Fruit fly (Drosophila melanogaster): ENCODE measurements around the gene Lam.

The Lam gene

dm6 chr2L:5569503-5569902 lies 27.2 kb downstream of the Lam start (continued):
- TF ChIP-seq Doc3 (GFP tag; IDR thresholded peaks at IDR 0.05; ENCODE audit: partially characterized antibody) (no peak), CkIIα-i1 (GFP tag; IDR thresholded peaks at IDR 0.05) (no peak), ssp (GFP tag; IDR thresholded peaks at IDR 0.05) (no peak), CG30431 (GFP tag; optimal IDR thresholded peaks at IDR 0.05) (no peak), schlank (tag; optimal IDR thresholded peaks at IDR 0.05) (no peak), pan (optimal IDR thresholded peaks at IDR 0.05) (no peak), pan (GFP tag; optimal IDR thresholded peaks at IDR 0.05 in 1 of 2, IDR thresholded peaks at IDR 0.05 in 1 of 2) (peak in 1 of 2 experiments; percentile 51), kay (GFP tag; optimal IDR thresholded peaks at IDR 0.05) (no peak), CG11247 (GFP tag; IDR thresholded peaks at IDR 0.05) (peak; percentile 41; the same call in 1 of the 2 replicates), lov (optimal IDR thresholded peaks at IDR 0.05) (no peak), lov (GFP tag; IDR thresholded peaks at IDR 0.05) (no peak), tap (tag; optimal IDR thresholded peaks at IDR 0.05) (no peak), Rfx (GFP tag; IDR thresholded peaks at IDR 0.05) (peak; percentile 70), CG5180 (GFP tag; optimal IDR thresholded peaks at IDR 0.05) (no peak), PHDP (tag; optimal IDR thresholded peaks at IDR 0.05) (no peak), CG4282 (GFP tag; optimal IDR thresholded peaks at IDR 0.05) (no peak), cad (GFP tag; optimal IDR thresholded peaks at IDR 0.05) (no peak), Ets65A (GFP tag) (peak; percentile 93), Doc2 (GFP tag; IDR thresholded peaks at IDR 0.05) (0 out of 2 replicates have a peak, but pooled peaks have one; percentile 13), ham (GFP tag; IDR thresholded peaks at IDR 0.05) (no peak), CG2202 (tag; optimal IDR thresholded peaks at IDR 0.05) (no peak), CG31224 (GFP tag; IDR thresholded peaks at IDR 0.05) (no peak), CG12659 (GFP tag; optimal IDR thresholded peaks at IDR 0.05) (no peak), CG6689 (GFP tag; IDR thresholded peaks at IDR 0.05) (peak; percentile 45), h (optimal IDR thresholded peaks at IDR 0.05) (no peak), trh (GFP tag; optimal IDR thresholded peaks at IDR 0.05) (no peak), CG7786 (GFP tag; optimal IDR thresholded peaks at IDR 0.05) (no peak), cwo (GFP tag; optimal IDR thresholded peaks at IDR 0.05) (peak; percentile 18), CG18764 (GFP tag; optimal IDR thresholded peaks at IDR 0.05) (no peak), dysf (GFP tag; IDR thresholded peaks at IDR 0.05) (peak; percentile 57; the same call in 2 of the 3 replicates), GATAe (GFP tag; conservative IDR thresholded peaks at IDR 0.05) (no peak), CG5953 (GFP tag; IDR thresholded peaks at IDR 0.05) (no peak), unpg (GFP tag; optimal IDR thresholded peaks at IDR 0.05) (no peak), NFAT (GFP tag; IDR thresholded peaks at IDR 0.05) (no peak), CG8388 (GFP tag; optimal IDR thresholded peaks at IDR 0.05) (no peak), oc (tag; optimal IDR thresholded peaks at IDR 0.05) (no peak), CG1233 (GFP tag; optimal IDR thresholded peaks at IDR 0.05) (no peak), prd (optimal IDR thresholded peaks at IDR 0.05) (no peak), prd (GFP tag; IDR thresholded peaks at IDR 0.05) (peak; percentile 27; the same call in 1 of the 3 replicates), TFAM (GFP tag; optimal IDR thresholded peaks at IDR 0.05) (no peak), Sin3A (optimal IDR thresholded peaks at IDR 0.05) (no peak), org-1 (GFP tag; optimal IDR thresholded peaks at IDR 0.05) (no peak), CG13123 (GFP tag; optimal IDR thresholded peaks at IDR 0.05) (no peak), gcm2 (GFP tag; optimal IDR thresholded peaks at IDR 0.05) (no peak), Atf3 (GFP tag; optimal IDR thresholded peaks at IDR 0.05) (no peak), Sry-δ (GFP tag; optimal IDR thresholded peaks at IDR 0.05) (no peak), dmrt99B (tag; optimal IDR thresholded peaks at IDR 0.05) (peak; percentile 49), Pdp1 (GFP tag; optimal IDR thresholded peaks at IDR 0.05) (no peak), sc (optimal IDR thresholded peaks at IDR 0.05) (no peak), sc (GFP tag; optimal IDR thresholded peaks at IDR 0.05) (no peak), Hr78 (GFP tag; optimal IDR thresholded peaks at IDR 0.05) (no peak), Mrtf (GFP tag; IDR thresholded peaks at IDR 0.05) (no peak), Spps (tag; optimal IDR thresholded peaks at IDR 0.05) (no peak), CG11695 (GFP tag; IDR thresholded peaks at IDR 0.05) (0 out of 3 replicates have a peak, but pooled peaks have one; percentile 45)

Data from whole organism, embryonic.